Worm (Caenorhabditis elegans): Measurements from ENCODE around the gene best-13.

best-13 gene

ce11 chrIV:9933580-9933979, 29.9 kb downstream of the best-13 start, which contains the start of gene spe-29:
TSS of gene spe-29 (plus strand) at chrIV:9933880.
- TF ChIP-seq efl-1 (optimal IDR thresholded peaks at IDR 0.05) = no peak
- TF ChIP-seq efl-1 (GFP tag; optimal IDR thresholded peaks at IDR 0.05 in 1 of 2) = peak in 1 of 2 experiments; percentile 1
- no peak for TF ChIP-seq xbp-1 (tag; optimal IDR thresholded peaks at IDR 0.05)

- TF ChIP-seq grh-1 (GFP tag; IDR thresholded peaks at IDR 0.05) = no peak
- TF ChIP-seq rnt-1 (tag; optimal IDR thresholded peaks at IDR 0.05) = no peak
- TF ChIP-seq C04F5.9 (tag; optimal IDR thresholded peaks at IDR 0.05) = no peak
- TF ChIP-seq nhr-19 (GFP tag; conservative IDR thresholded peaks at IDR 0.05) = no peak
- no peak for TF ChIP-seq skn-1 (tag; optimal IDR thresholded peaks at IDR 0.05)
- no peak for TF ChIP-seq ceh-82 (tag; optimal IDR thresholded peaks at IDR 0.05)
- TF ChIP-seq lin-39 (tag; optimal IDR thresholded peaks at IDR 0.05) = no peak
- TF ChIP-seq nhr-28 (tag; optimal IDR thresholded peaks at IDR 0.05) = no peak
- no peak for TF ChIP-seq vab-15 (tag; optimal IDR thresholded peaks at IDR 0.05)
- TF ChIP-seq isw-1 (GFP tag; IDR thresholded peaks at IDR 0.05) = no peak
- TF ChIP-seq unc-30 (tag; optimal IDR thresholded peaks at IDR 0.05) = no peak
- TF ChIP-seq hpl-2 (GFP tag; optimal IDR thresholded peaks at IDR 0.05) = no peak
- TF ChIP-seq mab-9 (GFP tag; IDR thresholded peaks at IDR 0.05) = no peak
- TF ChIP-seq mef-2 (tag; optimal IDR thresholded peaks at IDR 0.05) = no peak
- TF ChIP-seq nhr-12 (tag; optimal IDR thresholded peaks at IDR 0.05) = no peak
- TF ChIP-seq hlh-4 (tag; optimal IDR thresholded peaks at IDR 0.05) = no peak
- TF ChIP-seq lin-15B (tag; optimal IDR thresholded peaks at IDR 0.05) = no peak
These were observed 39.5 kb downstream of the best-13 start for ce11 chrIV:9943214-9943613.

ce11 chrIV:9944279-9944678, 40.6 kb downstream of the best-13 start:
- no peak for TF ChIP-seq nhr-28 (tag; optimal IDR thresholded peaks at IDR 0.05)
- peak; percentile 45 for TF ChIP-seq nhr-77 (tag; optimal IDR thresholded peaks at IDR 0.05)
- no peak for TF ChIP-seq ceh-63 (GFP tag; optimal IDR thresholded peaks at IDR 0.05)
- no peak for TF ChIP-seq ces-1 (GFP tag; optimal IDR thresholded peaks at IDR 0.05)
- TF ChIP-seq sptf-1 (tag; optimal IDR thresholded peaks at IDR 0.05) = no peak
- no peak for TF ChIP-seq isw-1 (GFP tag; IDR thresholded peaks at IDR 0.05)
- TF ChIP-seq ets-5 (GFP tag; IDR thresholded peaks at IDR 0.05) = no peak
- peak; percentile 22 for TF ChIP-seq tbx-2 (tag; optimal IDR thresholded peaks at IDR 0.05)
- TF ChIP-seq efl-1 (optimal IDR thresholded peaks at IDR 0.05) = no peak
- TF ChIP-seq efl-1 (GFP tag; optimal IDR thresholded peaks at IDR 0.05 in 1 of 2) = peak in 1 of 2 experiments; percentile 79
- no peak for TF ChIP-seq hpl-2 (GFP tag; optimal IDR thresholded peaks at IDR 0.05)
- TF ChIP-seq ztf-11 (tag; optimal IDR thresholded peaks at IDR 0.05) = no peak
- no peak for TF ChIP-seq nhr-11 (tag; optimal IDR thresholded peaks at IDR 0.05)
- no peak for TF ChIP-seq nhr-19 (GFP tag; conservative IDR thresholded peaks at IDR 0.05)

- peak; percentile 24 for TF ChIP-seq nhr-20 (tag; optimal IDR thresholded peaks at IDR 0.05)
- TF ChIP-seq ceh-88 (GFP tag; IDR thresholded peaks at IDR 0.05) = no peak
- peak; percentile 8 for TF ChIP-seq mep-1 (tag; optimal IDR thresholded peaks at IDR 0.05)
- no peak for TF ChIP-seq irx-1 (tag; optimal IDR thresholded peaks at IDR 0.05)
- no peak for TF ChIP-seq C04F5.9 (tag; optimal IDR thresholded peaks at IDR 0.05)
- TF ChIP-seq nhr-77 (tag; optimal IDR thresholded peaks at IDR 0.05) = peak; percentile 35
- TF ChIP-seq rnt-1 (tag; optimal IDR thresholded peaks at IDR 0.05) = peak; percentile 60
- no peak for TF ChIP-seq skn-1 (tag; optimal IDR thresholded peaks at IDR 0.05)
- TF ChIP-seq lsy-2 (tag; optimal IDR thresholded peaks at IDR 0.05) = no peak
- TF ChIP-seq ets-5 (GFP tag; IDR thresholded peaks at IDR 0.05) = no peak
- no peak for TF ChIP-seq unc-86 (tag; optimal IDR thresholded peaks at IDR 0.05)
- TF ChIP-seq nhr-237 (tag; optimal IDR thresholded peaks at IDR 0.05) = no peak
- peak; percentile 8 to 39 (median 12) for TF ChIP-seq dpl-1 (GFP tag; optimal IDR thresholded peaks at IDR 0.05)
- no peak for TF ChIP-seq aly-2 (tag; optimal IDR thresholded peaks at IDR 0.05)
- TF ChIP-seq ztf-4 (tag; optimal IDR thresholded peaks at IDR 0.05) = no peak
- no peak for TF ChIP-seq hpl-2 (GFP tag; optimal IDR thresholded peaks at IDR 0.05)
- TF ChIP-seq pag-3 (tag; optimal IDR thresholded peaks at IDR 0.05; ENCODE audit: borderline replicate concordance, insufficient read depth) = no peak
- TF ChIP-seq ces-1 (GFP tag; optimal IDR thresholded peaks at IDR 0.05) = no peak
- TF ChIP-seq tbx-2 (tag; optimal IDR thresholded peaks at IDR 0.05) = peak; percentile 20
- peak; percentile 39 for TF ChIP-seq snu-23 (GFP tag; optimal IDR thresholded peaks at IDR 0.05)
- TF ChIP-seq C34B4.2 (tag; optimal IDR thresholded peaks at IDR 0.05) = no peak
- TF ChIP-seq lin-14 (GFP tag; optimal IDR thresholded peaks at IDR 0.05) = peak; percentile 73
- TF ChIP-seq hlh-4 (tag; optimal IDR thresholded peaks at IDR 0.05) = no peak
- TF ChIP-seq efl-1 (optimal IDR thresholded peaks at IDR 0.05) = peak; percentile 4 to 56
- peak in 1 of 2 experiments; percentile 52 for TF ChIP-seq efl-1 (GFP tag; optimal IDR thresholded peaks at IDR 0.05 in 1 of 2)
- TF ChIP-seq zip-4 (GFP tag; optimal IDR thresholded peaks at IDR 0.05) = no peak
- no peak for TF ChIP-seq pqm-1 (tag; optimal IDR thresholded peaks at IDR 0.05)
- no peak for TF ChIP-seq sup-37 (GFP tag; optimal IDR thresholded peaks at IDR 0.05)
- TF ChIP-seq lin-35 (GFP tag; optimal IDR thresholded peaks at IDR 0.05) = peak in 1 of 2 experiments; percentile 51
- no peak for TF ChIP-seq egl-27 (tag; optimal IDR thresholded peaks at IDR 0.05)
These were observed 44.3 kb downstream of the best-13 start for ce11 chrIV:9948035-9948434.

Data from whole organism, L1 larva.